Worm (Caenorhabditis elegans): ENCODE measurements around the gene C02B4.3.

The C02B4.3 gene

DNA sequence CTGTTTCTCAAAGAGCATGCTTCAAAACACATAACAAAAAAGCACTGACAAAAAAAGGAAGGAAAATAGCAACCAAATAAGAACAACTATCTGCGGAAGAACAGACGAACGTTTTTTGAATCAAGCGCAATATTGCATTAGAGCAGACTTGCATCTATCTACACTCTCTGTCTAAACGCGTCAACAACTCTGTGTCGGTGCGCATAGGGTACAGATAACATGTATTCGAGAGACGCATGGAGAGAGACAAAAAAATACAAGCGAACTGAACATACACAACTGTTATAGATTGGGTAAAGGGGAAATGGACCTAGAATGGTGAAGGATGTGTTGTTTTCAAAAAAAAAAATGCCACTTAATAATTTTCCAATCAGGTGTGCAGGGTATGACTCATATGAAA is 24.6 kb downstream of the C02B4.3 start:
- peak; percentile 2 for TF ChIP-seq cnd-1 (tag; optimal IDR thresholded peaks at IDR 0.05)
- no peak for TF ChIP-seq mls-2 (tag; optimal IDR thresholded peaks at IDR 0.05)
- peak; percentile 8 for TF ChIP-seq unc-62 (GFP tag; optimal IDR thresholded peaks at IDR 0.05)
- no peak for TF ChIP-seq lin-13 (tag; optimal IDR thresholded peaks at IDR 0.05)
- no peak for TF ChIP-seq nhr-237 (tag; optimal IDR thresholded peaks at IDR 0.05)
- no peak for TF ChIP-seq lsy-2 (tag; optimal IDR thresholded peaks at IDR 0.05)
- peak; percentile 18 for TF ChIP-seq ces-1 (GFP tag; optimal IDR thresholded peaks at IDR 0.05)
- peak; percentile 14 for TF ChIP-seq ceh-39 (tag; optimal IDR thresholded peaks at IDR 0.05)
- TF ChIP-seq flh-1 (GFP tag; optimal IDR thresholded peaks at IDR 0.05) = no peak
- peak; percentile 57 for TF ChIP-seq mep-1 (tag; optimal IDR thresholded peaks at IDR 0.05)
- TF ChIP-seq nhr-2 (tag; optimal IDR thresholded peaks at IDR 0.05) = no peak
- peak; percentile 63 for TF ChIP-seq pha-4 (tag; optimal IDR thresholded peaks at IDR 0.05)

DNA sequence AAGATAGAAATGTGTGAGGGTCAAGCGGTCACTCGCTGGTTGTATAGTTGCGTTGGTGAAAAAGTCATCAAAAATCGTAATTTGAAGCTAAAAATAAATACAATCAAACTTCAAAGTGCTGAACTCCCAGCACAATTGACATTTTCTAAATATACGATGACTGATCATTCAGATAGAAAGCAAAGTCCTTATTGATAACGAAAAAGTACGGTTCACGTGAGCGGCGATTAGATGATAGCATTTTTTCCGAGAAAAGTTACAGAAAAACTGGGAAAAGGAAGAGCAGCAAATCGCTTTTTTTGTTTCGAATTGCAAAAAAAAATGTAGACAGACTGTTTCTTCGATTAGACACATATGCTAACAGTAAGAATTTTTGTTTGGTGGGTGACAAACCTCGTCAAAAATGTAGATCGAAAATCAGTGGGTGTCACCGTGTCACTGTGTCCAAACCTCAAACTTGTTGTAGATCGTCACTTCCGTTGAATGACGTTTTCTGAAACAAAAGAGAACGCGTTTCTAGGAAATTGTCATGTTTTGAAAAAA is 25.7 kb downstream of the C02B4.3 start, which contains the start of gene ivns-1:
Gene ivns-1 (minus strand): TSS at position 493 of the 543 bp plus-strand sequence.
- no peak for TF ChIP-seq mls-2 (tag; optimal IDR thresholded peaks at IDR 0.05)
- TF ChIP-seq elt-3 (tag; optimal IDR thresholded peaks at IDR 0.05) = no peak
- TF ChIP-seq nhr-12 (tag; optimal IDR thresholded peaks at IDR 0.05) = no peak
- TF ChIP-seq ham-2 (GFP tag; optimal IDR thresholded peaks at IDR 0.05) = no peak
- TF ChIP-seq pha-4 (tag; optimal IDR thresholded peaks at IDR 0.05) = no peak
- no peak for TF ChIP-seq lin-32 (GFP tag; optimal IDR thresholded peaks at IDR 0.05)

DNA sequence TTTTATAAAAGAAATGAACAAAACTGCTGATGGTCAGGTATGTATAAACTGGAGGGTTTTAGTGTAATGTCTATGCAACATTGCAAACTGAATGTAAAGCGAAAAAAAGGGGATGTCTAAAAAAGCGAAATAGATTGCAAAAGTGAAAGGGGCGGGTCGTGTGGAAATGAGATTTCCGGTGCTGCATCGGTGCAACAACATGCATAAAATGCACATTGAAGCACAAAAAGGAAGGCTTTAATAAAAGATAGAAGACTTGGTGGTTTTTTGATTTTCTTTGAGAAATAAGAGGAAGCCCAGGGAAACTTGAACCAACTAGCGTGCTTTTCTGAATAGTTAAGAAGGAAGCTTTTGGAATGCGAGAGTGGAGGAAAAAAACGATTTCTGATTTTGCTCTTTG is 27.0 kb downstream of the C02B4.3 start:
- TF ChIP-seq ztf-11 (tag; optimal IDR thresholded peaks at IDR 0.05) (no peak), M03D4.4 (tag; optimal IDR thresholded peaks at IDR 0.05) (no peak), pha-4 (tag; optimal IDR thresholded peaks at IDR 0.05) (no peak), nhr-237 (tag; optimal IDR thresholded peaks at IDR 0.05) (no peak), ces-1 (GFP tag; optimal IDR thresholded peaks at IDR 0.05) (peak; percentile 63), elt-1 (tag; optimal IDR thresholded peaks at IDR 0.05; ENCODE audit: borderline replicate concordance, insufficient read depth) (no peak)

DNA sequence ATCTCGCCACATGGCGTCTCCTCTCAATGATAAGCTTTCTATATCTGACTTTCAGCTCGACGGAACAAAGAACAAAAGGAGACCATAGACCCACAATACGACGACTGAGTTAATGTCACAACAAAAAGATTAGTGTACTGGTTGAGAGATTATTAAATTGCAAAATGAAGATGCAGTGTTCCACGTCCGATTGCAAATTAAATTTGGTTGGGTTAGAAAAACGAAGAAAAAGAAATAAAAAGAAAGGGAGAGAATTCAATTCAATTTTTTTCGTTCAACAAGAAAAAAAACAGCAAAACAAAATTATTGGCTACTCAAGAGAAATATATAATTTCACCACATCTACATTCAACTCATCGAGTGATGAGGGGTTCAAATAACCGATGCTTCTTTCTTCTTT is 28.2 kb downstream of the C02B4.3 start:
- TF ChIP-seq elt-1 (tag; optimal IDR thresholded peaks at IDR 0.05; ENCODE audit: borderline replicate concordance, insufficient read depth) = no peak
- TF ChIP-seq ces-1 (GFP tag; optimal IDR thresholded peaks at IDR 0.05) = peak; percentile 54
- TF ChIP-seq sptf-1 (tag; optimal IDR thresholded peaks at IDR 0.05) = no peak
- no peak for TF ChIP-seq mab-5 (tag; optimal IDR thresholded peaks at IDR 0.05)
- no peak for TF ChIP-seq drap-1 (GFP tag; optimal IDR thresholded peaks at IDR 0.05)
- TF ChIP-seq snpc-4 (tag; optimal IDR thresholded peaks at IDR 0.05) = no peak
- TF ChIP-seq elt-3 (tag; optimal IDR thresholded peaks at IDR 0.05) = no peak

DNA sequence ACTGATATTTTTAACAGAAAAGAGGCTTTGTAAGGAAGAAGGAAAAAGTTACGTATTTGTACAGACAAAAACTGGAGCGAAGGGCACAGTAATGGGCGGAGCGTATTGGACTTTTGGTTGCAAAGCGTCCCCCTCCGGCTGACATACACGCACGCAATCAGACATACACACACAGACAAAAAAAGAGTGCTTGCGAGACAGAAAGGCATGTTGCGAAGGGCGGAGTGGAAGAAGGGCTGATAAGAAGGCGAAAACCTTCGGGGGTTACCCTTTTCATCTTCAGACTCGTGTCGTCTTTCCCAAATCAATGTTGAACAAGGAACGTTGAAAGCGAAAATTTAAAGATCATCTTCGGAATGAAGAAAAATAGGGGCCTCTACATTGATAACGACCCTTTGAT is 29.1 kb downstream of the C02B4.3 start:
- TF ChIP-seq snpc-4 (tag; optimal IDR thresholded peaks at IDR 0.05) (no peak), sptf-1 (tag; optimal IDR thresholded peaks at IDR 0.05) (no peak), sem-2 (GFP tag; optimal IDR thresholded peaks at IDR 0.05) (no peak), cnd-1 (tag; optimal IDR thresholded peaks at IDR 0.05) (no peak)

DNA sequence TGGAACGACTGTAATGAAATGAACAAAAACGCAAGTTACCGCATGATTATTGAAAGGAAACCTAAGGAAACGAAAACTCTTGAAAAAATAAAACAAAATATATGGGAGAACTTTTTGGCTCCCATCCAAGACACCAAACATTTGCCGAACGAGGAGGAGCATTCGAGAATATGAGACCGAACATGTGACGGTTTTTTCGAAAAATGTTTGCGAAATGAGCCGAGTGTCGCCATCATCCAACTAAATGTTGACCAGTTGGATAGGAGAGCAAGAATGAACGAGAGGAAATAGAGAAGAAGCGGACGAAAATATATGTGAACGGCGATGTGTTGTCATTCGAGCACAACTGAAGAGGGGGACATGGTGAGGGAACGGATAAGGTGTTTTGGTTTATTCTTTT is 29.6 kb downstream of the C02B4.3 start:
- TF ChIP-seq unc-39 (tag; optimal IDR thresholded peaks at IDR 0.05) = no peak

DNA sequence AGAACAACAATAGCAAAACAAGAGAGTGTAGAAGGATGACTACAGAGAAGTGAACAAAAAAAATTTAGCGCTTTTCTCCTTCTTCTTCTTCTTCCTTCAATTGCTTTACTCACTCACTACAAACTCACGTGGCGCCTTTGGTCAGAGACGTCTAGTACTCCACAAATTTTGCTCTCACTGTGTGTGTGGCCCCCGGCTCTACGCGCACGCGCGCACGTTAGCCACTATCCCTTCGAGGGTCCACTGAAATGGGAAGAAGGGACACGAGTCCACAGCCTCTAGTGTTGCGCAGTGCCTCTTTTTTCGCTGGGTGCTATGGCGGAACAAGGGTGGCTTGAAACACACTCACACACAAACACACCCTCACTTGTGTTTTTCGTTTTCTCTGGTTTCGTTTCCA is 30.4 kb downstream of the C02B4.3 start:
- TF ChIP-seq sptf-1 (tag; optimal IDR thresholded peaks at IDR 0.05) = peak; percentile 38
- TF ChIP-seq bed-3 (GFP tag; optimal IDR thresholded peaks at IDR 0.05) = no peak
- peak; percentile 8 for TF ChIP-seq M03D4.4 (tag; optimal IDR thresholded peaks at IDR 0.05)
- TF ChIP-seq sem-2 (GFP tag; optimal IDR thresholded peaks at IDR 0.05) = peak; percentile 9
- TF ChIP-seq ceh-39 (tag; optimal IDR thresholded peaks at IDR 0.05) = no peak
- TF ChIP-seq ces-1 (GFP tag; optimal IDR thresholded peaks at IDR 0.05) = peak; percentile 66
- peak; percentile 16 for TF ChIP-seq mls-2 (tag; optimal IDR thresholded peaks at IDR 0.05)

DNA sequence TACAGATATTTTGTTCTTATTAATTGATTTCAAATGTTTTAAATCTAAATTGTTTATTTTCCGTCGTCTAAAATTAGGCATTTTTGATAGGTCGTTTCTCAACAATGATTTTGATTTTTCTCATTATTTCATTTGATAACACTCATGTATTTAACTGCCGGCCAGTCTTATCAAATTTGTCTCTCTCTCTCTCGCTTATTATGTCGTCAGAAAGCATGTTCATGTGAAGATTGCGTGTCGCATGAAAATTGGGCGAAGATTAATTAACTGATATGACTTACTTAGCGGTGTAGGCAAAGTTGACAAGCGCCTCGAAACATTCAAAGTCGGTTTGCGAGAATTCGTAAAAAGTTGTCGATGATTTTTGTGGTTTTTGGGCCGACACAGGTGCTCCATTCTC is 31.9 kb downstream of the C02B4.3 start:
- TF ChIP-seq nhr-12 (tag; optimal IDR thresholded peaks at IDR 0.05) (no peak), nhr-28 (tag; optimal IDR thresholded peaks at IDR 0.05) (no peak), sem-2 (GFP tag; optimal IDR thresholded peaks at IDR 0.05) (no peak), mab-5 (tag; optimal IDR thresholded peaks at IDR 0.05) (no peak), lsy-2 (tag; optimal IDR thresholded peaks at IDR 0.05) (no peak), elt-1 (tag; optimal IDR thresholded peaks at IDR 0.05; ENCODE audit: borderline replicate concordance, insufficient read depth) (no peak), lin-13 (tag; optimal IDR thresholded peaks at IDR 0.05) (no peak), cnd-1 (tag; optimal IDR thresholded peaks at IDR 0.05) (no peak), ces-1 (GFP tag; optimal IDR thresholded peaks at IDR 0.05) (no peak), tbx-8 (GFP tag; optimal IDR thresholded peaks at IDR 0.05) (no peak), lin-32 (GFP tag; optimal IDR thresholded peaks at IDR 0.05) (no peak), sptf-1 (tag; optimal IDR thresholded peaks at IDR 0.05) (no peak), nhr-237 (tag; optimal IDR thresholded peaks at IDR 0.05) (no peak), blmp-1 (tag; optimal IDR thresholded peaks at IDR 0.05) (no peak), ham-2 (GFP tag; optimal IDR thresholded peaks at IDR 0.05) (no peak), elt-3 (tag; optimal IDR thresholded peaks at IDR 0.05) (no peak), flh-1 (GFP tag; optimal IDR thresholded peaks at IDR 0.05) (no peak)
